Worm (Caenorhabditis elegans) whole organism, L4 larva: Measurements from ENCODE around the gene W07A12.4.

ENCODE experiments used
- F10B5.3 ChIP-seq: sonication (generic microtip); optimal IDR thresholded peaks from 2 replicates; lab custom pipeline; 2016; ENCODE audit warnings: mild to moderate bottlenecking, missing genetic modification characterization, missing compliant biosample characterization
- aly-2 ChIP-seq: sonication (generic microtip); optimal IDR thresholded peaks from 2 replicates; lab custom pipeline; 2018; ENCODE audit warnings: missing biosample characterization, missing genetic modification characterization
- daf-12 ChIP-seq: fragments of 150-350 bp; optimal IDR thresholded peaks from 2 replicates; lab custom pipeline; 2014; ENCODE audit warnings: missing biosample characterization, missing genetic modification reagents, missing genetic modification characterization
- gei-8 ChIP-seq: fragments of 200-800 bp; sonication (Bioruptor generic); optimal IDR thresholded peaks from 2 replicates; lab custom pipeline; 2018; ENCODE audit warnings: mild to moderate bottlenecking, missing genetic modification characterization, missing compliant biosample characterization
- lin-15B ChIP-seq: fragments of 150-350 bp; sonication (generic microtip); optimal IDR thresholded peaks from 3 replicates; lab custom pipeline; 2014; ENCODE audit warnings: missing biosample characterization, missing genetic modification characterization
- mep-1 ChIP-seq: fragments of 150-350 bp; sonication (generic microtip); optimal IDR thresholded peaks from 3 replicates; lab custom pipeline; 2014; ENCODE audit warnings: missing biosample characterization, missing genetic modification characterization
- pqm-1 ChIP-seq: sonication (generic microtip); optimal IDR thresholded peaks from 2 replicates; lab custom pipeline; 2017; ENCODE audit warnings: missing biosample characterization, missing genetic modification characterization
- snpc-1.2 ChIP-seq: fragments of 200-800 bp; sonication (Bioruptor generic); IDR thresholded peaks from 2 replicates; pipeline ENCODE4 v1.3.6; 2022; ENCODE audit warnings: missing genetic modification reagents, missing genetic modification characterization, missing compliant biosample characterization
- snpc-4 ChIP-seq: fragments of 150-350 bp; optimal IDR thresholded peaks from 2 replicates; lab custom pipeline; 2014; ENCODE audit warnings: missing biosample characterization, missing genetic modification characterization
- tag-97 ChIP-seq: fragments of 200-800 bp; sonication (Bioruptor generic); IDR thresholded peaks from 2 replicates; pipeline ENCODE4 v1.3.6; 2022; ENCODE audit warnings: missing genetic modification characterization, missing compliant biosample characterization
- unc-130 ChIP-seq: sonication (generic microtip); optimal IDR thresholded peaks from 2 replicates; lab custom pipeline; 2016; ENCODE audit warnings: missing genetic modification reagents, missing genetic modification characterization, missing compliant biosample characterization
- unc-39 ChIP-seq: sonication (generic microtip); optimal IDR thresholded peaks from 2 replicates; lab custom pipeline; 2017; ENCODE audit warnings: missing biosample characterization, missing genetic modification characterization
- unc-62 ChIP-seq, 3 experiments: fragments of 150-350 bp in 1 of 3; sonication (generic microtip); optimal IDR thresholded peaks in 2 of 3; peaks in 1 of 3; 1 replicate in 1 of 3; 2 replicates in 2 of 3; lab custom pipeline; 2014 to 2017; ENCODE audit warnings: missing biosample characterization in 3 of 3, missing genetic modification characterization in 3 of 3, missing genetic modification reagents in 3 of 3, missing genotype in 1 of 3

- TF ChIP-seq aly-2 (tag; lab: Kevin White, UChicago) (no peak), unc-130 (GFP tag; lab: Kevin White, UChicago) (no peak), gei-8 (GFP tag; lab: Kevin White, UChicago) (no peak), lin-15B (tag; lab: Kevin White, UChicago) (no peak), pqm-1 (tag; lab: Kevin White, UChicago) (no peak), snpc-4 (tag; lab: Kevin White, UChicago) (no peak), daf-12 (tag; lab: Kevin White, UChicago) (no peak), mep-1 (tag; lab: Kevin White, UChicago) (no peak), tag-97 (GFP tag; lab: Robert Waterston, UW) (no peak), unc-62 (GFP tag; optimal IDR thresholded peaks at IDR 0.05 in 1 of 2; lab: Kevin White, UChicago) (no peak), unc-62 (tag; optimal IDR thresholded peaks at IDR 0.05; lab: Kevin White, UChicago) (no peak), snpc-1.2 (GFP tag; lab: Robert Waterston, UW) (no peak), F10B5.3 (tag; lab: Kevin White, UChicago) (no peak), unc-39 (tag; lab: Kevin White, UChicago) (no peak)
Observed at ce11 chrII:9188380-9188779, 42.3 kb downstream of the W07A12.4 start, which contains the start of gene sym-2.
